Fruit fly (Drosophila melanogaster) whole organism, embryonic: ENCODE measurements around the gene CG14072.
A peak's percentile ranks its signal among the peaks of the same experiment; 100 is the strongest.

ENCODE experiments used
- Atf3 ChIP-seq: fragments of 200-800 bp; sonication (Bioruptor generic); optimal IDR thresholded peaks from 3 replicates; lab custom pipeline; 2016; ENCODE audit warnings: missing biosample characterization, missing genetic modification characterization
- Awh ChIP-seq: fragments of 200-800 bp; sonication (Bioruptor generic); IDR thresholded peaks from 2 replicates; pipeline ENCODE4, ENCODE4 v1.3.6; 2022; ENCODE audit warnings: missing biosample characterization, missing genetic modification characterization
- CG10209 ChIP-seq: fragments of 200-800 bp; sonication (Bioruptor generic); optimal IDR thresholded peaks from 3 replicates; lab custom pipeline; 2017; ENCODE audit warnings: missing biosample characterization, mild to moderate bottlenecking, missing genetic modification characterization, missing genetic modification reagents
- CG10267 ChIP-seq: fragments of 200-800 bp; sonication (Bioruptor generic); optimal IDR thresholded peaks from 2 replicates; lab custom pipeline; 2018; ENCODE audit warnings: missing biosample characterization, mild to moderate bottlenecking, missing genetic modification characterization, moderate library complexity
- CG10979 ChIP-seq: fragments of 200-800 bp; sonication (Bioruptor generic); optimal IDR thresholded peaks from 2 replicates; lab custom pipeline; 2018; ENCODE audit warnings: missing biosample characterization, mild to moderate bottlenecking, missing genetic modification characterization, moderate library complexity
- CG11504 ChIP-seq: fragments of 200-800 bp; sonication (Bioruptor generic); optimal IDR thresholded peaks from 3 replicates; lab custom pipeline; 2019; ENCODE audit warnings: missing biosample characterization, mild to moderate bottlenecking, missing genetic modification characterization, moderate library complexity
- CG11695 ChIP-seq: fragments of 200-800 bp; sonication (Bioruptor generic); IDR thresholded peaks from 3 replicates; pipeline ENCODE4 v1.3.6; 2022; ENCODE audit warnings: missing biosample characterization, missing genetic modification characterization
- CG14965 ChIP-seq: fragments of 200-800 bp; sonication (Bioruptor generic); optimal IDR thresholded peaks from 2 replicates; lab custom pipeline; 2016; ENCODE audit warnings: missing biosample characterization, missing genetic modification characterization, borderline replicate concordance
- CG15073 ChIP-seq: fragments of 200-800 bp; sonication (Bioruptor generic); optimal IDR thresholded peaks from 2 replicates; lab custom pipeline; 2016; ENCODE audit warnings: missing biosample characterization, missing genetic modification characterization
- CG1603 ChIP-seq: fragments of 200-800 bp; sonication (Bioruptor generic); optimal IDR thresholded peaks from 2 replicates; lab custom pipeline; 2019; ENCODE audit warnings: missing biosample characterization, mild to moderate bottlenecking, missing genetic modification characterization, moderate library complexity
- CG2199 ChIP-seq: fragments of 200-800 bp; sonication (Bioruptor generic); IDR thresholded peaks from 3 replicates; pipeline ENCODE4 v1.3.6; 2022; ENCODE audit warnings: missing biosample characterization, missing genetic modification characterization
- CG2875 ChIP-seq: fragments of 200-800 bp; sonication (Bioruptor generic); optimal IDR thresholded peaks from 2 replicates; lab custom pipeline; 2017; ENCODE audit warnings: missing biosample characterization, mild to moderate bottlenecking, missing genetic modification characterization, missing genetic modification reagents
- CG31365 ChIP-seq: fragments of 200-800 bp; sonication (Bioruptor generic); optimal IDR thresholded peaks from 2 replicates; lab custom pipeline; 2018; ENCODE audit warnings: missing biosample characterization, mild to moderate bottlenecking, missing genetic modification characterization
- CG32767 ChIP-seq: fragments of 200-800 bp; sonication (Bioruptor generic); IDR thresholded peaks from 2 replicates; pipeline ENCODE4 v1.3.6; 2022; ENCODE audit warnings: missing biosample characterization, missing genetic modification characterization
- CG34422 ChIP-seq: fragments of 200-800 bp; sonication (Bioruptor generic); IDR thresholded peaks from 3 replicates; pipeline ENCODE4 v1.3.6; 2022; ENCODE audit warnings: missing biosample characterization, missing genetic modification characterization
- CG4360 ChIP-seq: fragments of 200-800 bp; sonication (Bioruptor generic); IDR thresholded peaks from 2 replicates; pipeline ENCODE4 v1.3.6; 2022; ENCODE audit warnings: missing biosample characterization, missing genetic modification characterization
- CG6765 ChIP-seq: fragments of 200-800 bp; sonication (Bioruptor generic); optimal IDR thresholded peaks from 3 replicates; lab custom pipeline; 2017; ENCODE audit warnings: missing biosample characterization, mild to moderate bottlenecking, missing genetic modification characterization
- CG6791 ChIP-seq: fragments of 200-800 bp; sonication (Bioruptor generic); IDR thresholded peaks from 3 replicates; pipeline ENCODE4 v1.3.6; 2022; ENCODE audit warnings: missing biosample characterization, missing genetic modification characterization; ENCODE audit not compliant: partially characterized antibody
- Camta ChIP-seq: fragments of 200-800 bp; sonication (Bioruptor generic); optimal IDR thresholded peaks from 2 replicates; lab custom pipeline; 2016; ENCODE audit warnings: missing biosample characterization, missing genetic modification characterization
- Dfd ChIP-seq, 2 experiments: fragments of >200 bp; optimal IDR thresholded peaks; 2 replicates each; lab custom pipeline; 2017; ENCODE audit warnings: missing biosample characterization in 2 of 2, missing genetic modification characterization in 2 of 2
- Dip3 ChIP-seq: fragments of 200-800 bp; sonication (Bioruptor generic); optimal IDR thresholded peaks from 3 replicates; lab custom pipeline; 2016; ENCODE audit warnings: missing biosample characterization, missing genetic modification characterization
- Gsc ChIP-seq: fragments of 200-800 bp; sonication (Bioruptor generic); IDR thresholded peaks from 2 replicates; pipeline ENCODE4 v1.3.6; 2022; ENCODE audit warnings: missing biosample characterization, missing genetic modification characterization
- Hand ChIP-seq: fragments of 200-800 bp; sonication (Bioruptor generic); optimal IDR thresholded peaks from 2 replicates; lab custom pipeline; 2017; ENCODE audit warnings: mild to moderate bottlenecking, missing biosample characterization, missing genetic modification reagents, missing genetic modification characterization
- Hr51 ChIP-seq, 2 experiments: fragments of 200-800 bp; sonication (Bioruptor generic); optimal IDR thresholded peaks; 2 replicates in 1 of 2; 3 replicates in 1 of 2; lab custom pipeline; 2016 to 2018; ENCODE audit warnings: missing biosample characterization in 2 of 2, missing genetic modification characterization in 2 of 2, mild to moderate bottlenecking in 1 of 2, moderate library complexity in 1 of 2
- Lhr ChIP-seq: fragments of 200-800 bp; sonication (Bioruptor generic); optimal IDR thresholded peaks from 3 replicates; lab custom pipeline; 2017; ENCODE audit warnings: mild to moderate bottlenecking, missing biosample characterization, missing genetic modification reagents, missing genetic modification characterization
- Mad ChIP-seq: fragments of 200-800 bp; sonication (Bioruptor generic); optimal IDR thresholded peaks from 2 replicates; lab custom pipeline; 2016; ENCODE audit warnings: missing biosample characterization, missing genetic modification characterization
- Opbp ChIP-seq: fragments of 200-800 bp; sonication (Bioruptor generic); IDR thresholded peaks from 3 replicates; pipeline ENCODE4 v1.3.6; 2022; ENCODE audit warnings: missing biosample characterization, missing genetic modification characterization; ENCODE audit not compliant: partially characterized antibody
- Sin3A ChIP-seq: fragments of >200 bp; optimal IDR thresholded peaks from 2 replicates; lab custom pipeline; 2018
- Sry-β ChIP-seq: fragments of 200-800 bp; sonication (Bioruptor generic); optimal IDR thresholded peaks from 2 replicates; lab custom pipeline; 2018; ENCODE audit warnings: missing biosample characterization, mild to moderate bottlenecking, missing genetic modification characterization, moderate library complexity
- Ssrp ChIP-seq: fragments of 200-800 bp; sonication (Bioruptor generic); optimal IDR thresholded peaks from 2 replicates; lab custom pipeline; 2018; ENCODE audit warnings: missing biosample characterization, mild to moderate bottlenecking, missing genetic modification characterization, moderate library complexity
- TFAM ChIP-seq: fragments of 200-800 bp; sonication (Bioruptor generic); optimal IDR thresholded peaks from 2 replicates; lab custom pipeline; 2017; ENCODE audit warnings: missing biosample characterization, missing genetic modification characterization, inconsistent platforms
- ap ChIP-seq: fragments of 200-800 bp; sonication (Bioruptor generic); IDR thresholded peaks from 2 replicates; pipeline ENCODE4 v1.3.6; 2022; ENCODE audit warnings: missing biosample characterization, missing genetic modification characterization
- az2 ChIP-seq: fragments of 200-800 bp; sonication (Bioruptor generic); optimal IDR thresholded peaks from 3 replicates; lab custom pipeline; 2016; ENCODE audit warnings: missing biosample characterization, missing genetic modification characterization
- caup ChIP-seq: fragments of 200-800 bp; sonication (Bioruptor generic); optimal IDR thresholded peaks from 3 replicates; lab custom pipeline; 2017; ENCODE audit warnings: missing biosample characterization, mild to moderate bottlenecking, missing genetic modification characterization, moderate library complexity; ENCODE audit not compliant: severe bottlenecking
- chif ChIP-seq, 2 experiments: fragments of 200-800 bp; sonication (Bioruptor generic); optimal IDR thresholded peaks; 3 replicates each; lab custom pipeline; 2016; ENCODE audit warnings: missing biosample characterization in 2 of 2, missing genetic modification characterization in 2 of 2
- corto ChIP-seq: fragments of 200-800 bp; sonication (Bioruptor generic); optimal IDR thresholded peaks from 2 replicates; lab custom pipeline; 2016; ENCODE audit warnings: missing biosample characterization, mild to moderate bottlenecking, missing genetic modification characterization, moderate library complexity
- crol ChIP-seq: fragments of 200-800 bp; sonication (Bioruptor generic); IDR thresholded peaks from 2 replicates; pipeline ENCODE4 v1.3.6; 2022; ENCODE audit warnings: missing biosample characterization, missing genetic modification characterization
- dmrt11E ChIP-seq: fragments of 200-800 bp; sonication (Bioruptor generic); optimal IDR thresholded peaks from 3 replicates; lab custom pipeline; 2018; ENCODE audit warnings: missing biosample characterization, mild to moderate bottlenecking, missing genetic modification characterization, moderate library complexity
- gt ChIP-seq: fragments of 200-800 bp; sonication (Bioruptor generic); IDR thresholded peaks from 2 replicates; pipeline ENCODE4 v1.3.6; 2022; ENCODE audit warnings: missing biosample characterization, missing genetic modification characterization
- kah ChIP-seq: fragments of 200-800 bp; sonication (Bioruptor generic); optimal IDR thresholded peaks from 2 replicates; lab custom pipeline; 2018; ENCODE audit warnings: missing biosample characterization, mild to moderate bottlenecking, missing genetic modification characterization
- kay ChIP-seq: fragments of 200-800 bp; sonication (Bioruptor generic); optimal IDR thresholded peaks from 2 replicates; lab custom pipeline; 2016; ENCODE audit warnings: missing biosample characterization, missing genetic modification characterization
- mirr ChIP-seq: fragments of 200-800 bp; sonication (Bioruptor generic); optimal IDR thresholded peaks from 3 replicates; lab custom pipeline; 2018; ENCODE audit warnings: missing biosample characterization, mild to moderate bottlenecking, missing genetic modification characterization
- nau ChIP-seq: fragments of 200-800 bp; sonication (Bioruptor generic); optimal IDR thresholded peaks from 3 replicates; lab custom pipeline; 2017; ENCODE audit warnings: missing biosample characterization, mild to moderate bottlenecking, missing genetic modification characterization, missing genetic modification reagents
- phol ChIP-seq: fragments of 200-800 bp; sonication (Bioruptor generic); optimal IDR thresholded peaks from 3 replicates; lab custom pipeline; 2018; ENCODE audit warnings: missing biosample characterization, mild to moderate bottlenecking, missing genetic modification characterization, moderate library complexity
- pita ChIP-seq: fragments of 200-800 bp; sonication (Bioruptor generic); optimal IDR thresholded peaks from 2 replicates; lab custom pipeline; 2017; ENCODE audit warnings: missing biosample characterization, mild to moderate bottlenecking, missing genetic modification characterization
- ranshi ChIP-seq: fragments of 200-800 bp; sonication (Bioruptor generic); IDR thresholded peaks from 2 replicates; pipeline ENCODE4 v1.3.6; 2022; ENCODE audit warnings: missing biosample characterization, missing genetic modification characterization
- scrt ChIP-seq: fragments of 200-800 bp; sonication (Bioruptor generic); optimal IDR thresholded peaks from 2 replicates; lab custom pipeline; 2018; ENCODE audit warnings: missing biosample characterization, mild to moderate bottlenecking, missing genetic modification characterization, moderate library complexity
- sens ChIP-seq: fragments of 200-800 bp; sonication (Bioruptor generic); peaks from one replicate; lab custom pipeline; 2016; ENCODE audit warnings: missing biosample characterization, missing genetic modification characterization
- tna ChIP-seq: fragments of 200-800 bp; sonication (Bioruptor generic); IDR thresholded peaks from 2 replicates; pipeline ENCODE4 v1.3.6; 2022; ENCODE audit warnings: missing biosample characterization, missing genetic modification characterization; ENCODE audit not compliant: partially characterized antibody
- vvl ChIP-seq: fragments of 200-800 bp; sonication (Bioruptor generic); IDR thresholded peaks from 2 replicates; pipeline ENCODE4 v1.3.6; 2022; ENCODE audit warnings: missing biosample characterization, missing genetic modification characterization
- wor ChIP-seq: fragments of 200-800 bp; sonication (Bioruptor generic); IDR thresholded peaks from 2 replicates; pipeline ENCODE4 v1.3.6; 2022; ENCODE audit warnings: missing biosample characterization, missing genetic modification characterization

The CG14072 gene

dm6 chr2L:10964493-10964892, 28.0 kb downstream of the CG14072 start (continued):
- peak; percentile 52 for TF ChIP-seq CG1603 (tag; lab: Kevin White, UChicago)
- TF ChIP-seq Sin3A (lab: Kevin White, UChicago): no peak
- TF ChIP-seq ap: no peak
- TF ChIP-seq ranshi (GFP tag; lab: Robert Waterston, UW): no peak
- 0 out of 3 replicates have a peak, but pooled peaks have one; percentile 38 for TF ChIP-seq Opbp
- TF ChIP-seq TFAM (GFP tag; lab: Kevin White, UChicago): no peak
- TF ChIP-seq kay: peak; percentile 31
- TF ChIP-seq tna (GFP tag; lab: Robert Waterston, UW): no peak
- peak; percentile 23 for TF ChIP-seq caup
- no peak for TF ChIP-seq CG34422 (GFP tag; lab: Robert Waterston, UW)
- TF ChIP-seq gt (GFP tag; lab: Robert Waterston, UW): no peak
- peak; percentile 45 for TF ChIP-seq phol (tag; lab: Kevin White, UChicago)
- no peak for TF ChIP-seq Camta (GFP tag; lab: Kevin White, UChicago)
- peak; percentile 80 for TF ChIP-seq sens (GFP tag; lab: Kevin White, UChicago)
- TF ChIP-seq CG32767: no peak
- peak; percentile 74 for TF ChIP-seq kah (GFP tag; lab: Kevin White, UChicago)
- no peak for TF ChIP-seq Dip3 (GFP tag; lab: Kevin White, UChicago)
- TF ChIP-seq CG6765: no peak
- peak; percentile 24 for TF ChIP-seq dmrt11E (tag; lab: Kevin White, UChicago)
- TF ChIP-seq CG2875 (GFP tag; lab: Kevin White, UChicago): no peak
- TF ChIP-seq CG2199 (GFP tag; lab: Robert Waterston, UW): peak; percentile 62; the same call in 1 of the 3 replicates
- no peak for TF ChIP-seq Gsc (GFP tag; lab: Robert Waterston, UW)
- TF ChIP-seq Hand (GFP tag; lab: Kevin White, UChicago): no peak
- peak; percentile 46 for TF ChIP-seq CG10267 (tag; lab: Kevin White, UChicago)
- peak; percentile 74 for TF ChIP-seq CG11504 (tag; lab: Kevin White, UChicago)
- peak; percentile 58; the same call in 2 of the 3 replicates for TF ChIP-seq CG6791
- TF ChIP-seq mirr (GFP tag; lab: Kevin White, UChicago): no peak
- TF ChIP-seq CG4360 (GFP tag; lab: Robert Waterston, UW): 0 out of 2 replicates have a peak, but pooled peaks have one; percentile 22
- peak; percentile 1 for TF ChIP-seq Ssrp (tag; lab: Kevin White, UChicago)
- no peak for TF ChIP-seq Awh
- TF ChIP-seq CG15073: no peak
- no peak for TF ChIP-seq az2 (GFP tag; lab: Kevin White, UChicago)
- TF ChIP-seq Hr51 (GFP tag; optimal IDR thresholded peaks at IDR 0.05; lab: Kevin White, UChicago): no peak
- no peak for TF ChIP-seq Mad
- no peak for TF ChIP-seq wor (GFP tag; lab: Robert Waterston, UW)
- no peak for TF ChIP-seq CG14965 (GFP tag; lab: Kevin White, UChicago)
- peak; percentile 100 for TF ChIP-seq CG31365
- TF ChIP-seq scrt: peak; percentile 75
- peak in 1 of 2 experiments; percentile 93 for TF ChIP-seq Dfd (GFP tag; optimal IDR thresholded peaks at IDR 0.05; lab: Kevin White, UChicago)
- TF ChIP-seq Atf3 (GFP tag; lab: Kevin White, UChicago): no peak
- TF ChIP-seq vvl: no peak
- TF ChIP-seq corto (GFP tag; lab: Kevin White, UChicago): no peak
- TF ChIP-seq Lhr (GFP tag; lab: Kevin White, UChicago): peak; percentile 59
- no peak for TF ChIP-seq CG10209
- TF ChIP-seq Sry-β (GFP tag; lab: Kevin White, UChicago): no peak
- TF ChIP-seq crol (GFP tag; lab: Robert Waterston, UW): no peak
- no peak for TF ChIP-seq nau (GFP tag; lab: Kevin White, UChicago)
- TF ChIP-seq pita (GFP tag; lab: Kevin White, UChicago): peak; percentile 49
- no peak for TF ChIP-seq CG11695 (GFP tag; lab: Robert Waterston, UW)
- peak in 1 of 2 experiments; percentile 34 for TF ChIP-seq chif (GFP tag; optimal IDR thresholded peaks at IDR 0.05; lab: Kevin White, UChicago)
- TF ChIP-seq CG10979: no peak
